Worm (Caenorhabditis elegans): ENCODE measurements around the gene ocr-1.
A peak's percentile ranks its signal among the peaks of the same experiment; 100 is the strongest.

Gene ocr-1

ce11 chrV:10736756-10737155 lies 27.4 kb upstream of the ocr-1 start, which contains the start of the genes mre-11 and wdr-5.3 (continued):
- TF ChIP-seq daf-19 (GFP tag; conservative IDR thresholded peaks at IDR 0.05) (no peak), nhr-11 (tag; optimal IDR thresholded peaks at IDR 0.05) (no peak), mep-1 (tag; optimal IDR thresholded peaks at IDR 0.05) (no peak), daf-8 (GFP tag; IDR thresholded peaks at IDR 0.05) (no peak), spr-3 (GFP tag; optimal IDR thresholded peaks at IDR 0.05) (no peak), egl-27 (tag; optimal IDR thresholded peaks at IDR 0.05) (no peak), lin-38 (GFP tag; IDR thresholded peaks at IDR 0.05) (no peak), daf-16 (GFP tag; optimal IDR thresholded peaks at IDR 0.05) (no peak), daf-16 (tag; optimal IDR thresholded peaks at IDR 0.05) (no peak), dmd-9 (GFP tag; IDR thresholded peaks at IDR 0.05) (0 out of 2 replicates have a peak, but pooled peaks have one; percentile 26), dve-1 (tag; optimal IDR thresholded peaks at IDR 0.05; ENCODE audit: insufficient read depth) (no peak), fkh-10 (GFP tag; optimal IDR thresholded peaks at IDR 0.05) (no peak), lin-13 (GFP tag; optimal IDR thresholded peaks at IDR 0.05) (no peak), dpl-1 (GFP tag; optimal IDR thresholded peaks at IDR 0.05) (peak; percentile 94), duxl-1 (tag; optimal IDR thresholded peaks at IDR 0.05; ENCODE audit: poor library complexity) (peak; percentile 18), skn-1 (tag; optimal IDR thresholded peaks at IDR 0.05) (no peak), tra-1 (GFP tag; IDR thresholded peaks at IDR 0.05) (no peak), fos-1 (tag; optimal IDR thresholded peaks at IDR 0.05) (no peak), nhr-41 (GFP tag; IDR thresholded peaks at IDR 0.05) (no peak), mes-2 (tag; optimal IDR thresholded peaks at IDR 0.05; ENCODE audit: poor library complexity, severe bottlenecking) (peak; percentile 98), hlh-11 (tag; optimal IDR thresholded peaks at IDR 0.05) (peak; percentile 42), T26A8.4 (GFP tag; IDR thresholded peaks at IDR 0.05) (no peak), mdl-1 (tag; optimal IDR thresholded peaks at IDR 0.05) (peak in 1 of 2 experiments; percentile 6), ZK337.2 (GFP tag; IDR thresholded peaks at IDR 0.05) (peak; percentile 74), cey-2 (tag; optimal IDR thresholded peaks at IDR 0.05; ENCODE audit: borderline replicate concordance, insufficient read depth) (no peak), lin-39 (tag; optimal IDR thresholded peaks at IDR 0.05) (no peak), nhr-237 (tag; optimal IDR thresholded peaks at IDR 0.05) (no peak), lin-1 (GFP tag; IDR thresholded peaks at IDR 0.05) (no peak), Y75B8A.6 (GFP tag; IDR thresholded peaks at IDR 0.05) (no peak), sdz-12 (GFP tag; optimal IDR thresholded peaks at IDR 0.05) (no peak), T20F7.1 (GFP tag; optimal IDR thresholded peaks at IDR 0.05) (peak; percentile 28), egl-43 (GFP tag; IDR thresholded peaks at IDR 0.05) (no peak), nhr-25 (tag; optimal IDR thresholded peaks at IDR 0.05; ENCODE audit: borderline replicate concordance, insufficient read depth) (no peak), ztf-7 (tag; optimal IDR thresholded peaks at IDR 0.05) (no peak), zip-2 (tag; optimal IDR thresholded peaks at IDR 0.05) (no peak), unc-130 (GFP tag; optimal IDR thresholded peaks at IDR 0.05) (peak; percentile 59), nhr-77 (tag; optimal IDR thresholded peaks at IDR 0.05) (no peak), ZK546.5 (tag; optimal IDR thresholded peaks at IDR 0.05) (no peak), spr-1 (tag; optimal IDR thresholded peaks at IDR 0.05) (no peak), Y105C5A.15 (GFP tag; IDR thresholded peaks at IDR 0.05) (no peak), zfp-2 (tag; optimal IDR thresholded peaks at IDR 0.05) (no peak), set-16 (GFP tag; IDR thresholded peaks at IDR 0.05) (no peak), dmd-8 (GFP tag; IDR thresholded peaks at IDR 0.05) (no peak), ztf-11 (tag; optimal IDR thresholded peaks at IDR 0.05) (no peak), lim-7 (GFP tag; IDR thresholded peaks at IDR 0.05) (no peak), hif-1 (tag; optimal IDR thresholded peaks at IDR 0.05) (no peak), mxl-2 (GFP tag; conservative IDR thresholded peaks at IDR 0.05) (no peak), ceh-82 (tag; optimal IDR thresholded peaks at IDR 0.05) (no peak), dmd-6 (GFP tag; IDR thresholded peaks at IDR 0.05) (no peak; the same call in 1 of the 2 replicates), zfp-3 (GFP tag; conservative IDR thresholded peaks at IDR 0.05) (no peak), lin-15B (tag; optimal IDR thresholded peaks at IDR 0.05) (no peak), zag-1 (tag; optimal IDR thresholded peaks at IDR 0.05) (no peak)
